Fruit fly (Drosophila melanogaster) whole organism, embryonic: ENCODE data around the gene trbl.
A peak's percentile ranks its signal among the peaks of the same experiment; 100 is the strongest.

ENCODE experiments used
- CG11504 ChIP-seq: fragments of 200-800 bp; sonication (Bioruptor generic); optimal IDR thresholded peaks from 3 replicates; lab custom pipeline; 2019; ENCODE audit warnings: missing biosample characterization, mild to moderate bottlenecking, missing genetic modification characterization, moderate library complexity
- CG12236 ChIP-seq: fragments of 200-800 bp; sonication (Bioruptor generic); optimal IDR thresholded peaks from 2 replicates; lab custom pipeline; 2016; ENCODE audit warnings: missing biosample characterization, missing genetic modification characterization
- CG12299 ChIP-seq: fragments of 200-800 bp; sonication (Bioruptor generic); optimal IDR thresholded peaks from 2 replicates; lab custom pipeline; 2018; ENCODE audit warnings: missing biosample characterization, mild to moderate bottlenecking, missing genetic modification characterization
- CG1233 ChIP-seq: fragments of 200-800 bp; sonication (Bioruptor generic); optimal IDR thresholded peaks from 4 replicates; lab custom pipeline; 2018; ENCODE audit warnings: missing biosample characterization, mild to moderate bottlenecking, missing genetic modification characterization
- CG13123 ChIP-seq: fragments of 200-800 bp; sonication (Bioruptor generic); optimal IDR thresholded peaks from 2 replicates; lab custom pipeline; 2016; ENCODE audit warnings: missing biosample characterization, missing genetic modification characterization
- CG13775 ChIP-seq: fragments of 200-800 bp; sonication (Bioruptor generic); optimal IDR thresholded peaks from 3 replicates; lab custom pipeline; 2017; ENCODE audit warnings: missing biosample characterization, mild to moderate bottlenecking, missing genetic modification characterization
- CG14014 ChIP-seq: fragments of 200-800 bp; sonication (Bioruptor generic); IDR thresholded peaks from 2 replicates; pipeline ENCODE4 v1.3.6; 2022; ENCODE audit warnings: missing biosample characterization, missing genetic modification characterization
- CG15601 ChIP-seq: fragments of 200-800 bp; sonication (Bioruptor generic); optimal IDR thresholded peaks from 3 replicates; lab custom pipeline; 2019; ENCODE audit warnings: missing biosample characterization, mild to moderate bottlenecking, missing genetic modification characterization, moderate library complexity
- CG1602 ChIP-seq: fragments of 200-800 bp; sonication (Bioruptor generic); optimal IDR thresholded peaks from 3 replicates; lab custom pipeline; 2016; ENCODE audit warnings: missing biosample characterization, missing genetic modification characterization
- CG16813 ChIP-seq: fragments of 200-800 bp; sonication (Bioruptor generic); IDR thresholded peaks from 3 replicates; pipeline ENCODE4 v1.3.6; 2022; ENCODE audit warnings: missing biosample characterization, missing genetic modification characterization; ENCODE audit not compliant: partially characterized antibody
- CG17328 ChIP-seq: fragments of 200-800 bp; sonication (Bioruptor generic); IDR thresholded peaks from 2 replicates; pipeline ENCODE4 v1.3.6; 2022; ENCODE audit warnings: missing biosample characterization, missing genetic modification characterization
- CG2129 ChIP-seq: fragments of 200-800 bp; sonication (Bioruptor generic); IDR thresholded peaks from 2 replicates; pipeline ENCODE4 v1.3.6; 2022; ENCODE audit warnings: missing biosample characterization, missing genetic modification characterization; ENCODE audit not compliant: partially characterized antibody
- CG2199 ChIP-seq: fragments of 200-800 bp; sonication (Bioruptor generic); IDR thresholded peaks from 3 replicates; pipeline ENCODE4 v1.3.6; 2022; ENCODE audit warnings: missing biosample characterization, missing genetic modification characterization
- CG31365 ChIP-seq: fragments of 200-800 bp; sonication (Bioruptor generic); optimal IDR thresholded peaks from 2 replicates; lab custom pipeline; 2018; ENCODE audit warnings: missing biosample characterization, mild to moderate bottlenecking, missing genetic modification characterization
- CG3281 ChIP-seq: fragments of 200-800 bp; sonication (Bioruptor generic); optimal IDR thresholded peaks from 3 replicates; lab custom pipeline; 2017; ENCODE audit warnings: missing biosample characterization, mild to moderate bottlenecking, missing genetic modification characterization
- CG6654 ChIP-seq: fragments of 200-800 bp; sonication (Bioruptor generic); optimal IDR thresholded peaks from 2 replicates; lab custom pipeline; 2017; ENCODE audit warnings: missing biosample characterization, mild to moderate bottlenecking, missing genetic modification characterization
- CG6683 ChIP-seq: fragments of 200-800 bp; sonication (Bioruptor generic); optimal IDR thresholded peaks from 2 replicates; lab custom pipeline; 2017; ENCODE audit warnings: missing biosample characterization, mild to moderate bottlenecking, missing genetic modification characterization, missing genetic modification reagents
- CG6791 ChIP-seq: fragments of 200-800 bp; sonication (Bioruptor generic); IDR thresholded peaks from 3 replicates; pipeline ENCODE4 v1.3.6; 2022; ENCODE audit warnings: missing biosample characterization, missing genetic modification characterization; ENCODE audit not compliant: partially characterized antibody
- CG8388 ChIP-seq: fragments of 200-800 bp; sonication (Bioruptor generic); optimal IDR thresholded peaks from 2 replicates; lab custom pipeline; 2019; ENCODE audit warnings: missing biosample characterization, mild to moderate bottlenecking, missing genetic modification characterization, moderate library complexity
- CoRest ChIP-seq: fragments of 200-800 bp; sonication (Bioruptor generic); optimal IDR thresholded peaks from 3 replicates; lab custom pipeline; 2018; ENCODE audit warnings: missing biosample characterization, mild to moderate bottlenecking, missing genetic modification characterization, moderate library complexity
- D19B ChIP-seq: fragments of 200-800 bp; sonication (Bioruptor generic); optimal IDR thresholded peaks from 2 replicates; lab custom pipeline; 2017; ENCODE audit warnings: missing biosample characterization, mild to moderate bottlenecking, missing genetic modification characterization
- Fer1 ChIP-seq: fragments of 200-800 bp; sonication (Bioruptor generic); optimal IDR thresholded peaks from 2 replicates; lab custom pipeline; 2017; ENCODE audit warnings: missing biosample characterization, mild to moderate bottlenecking, missing genetic modification characterization
- HHEX ChIP-seq: fragments of 200-800 bp; sonication (Bioruptor generic); optimal IDR thresholded peaks from 3 replicates; lab custom pipeline; 2017; ENCODE audit warnings: missing biosample characterization, mild to moderate bottlenecking, missing genetic modification characterization, missing genetic modification reagents
- Hand ChIP-seq: fragments of 200-800 bp; sonication (Bioruptor generic); optimal IDR thresholded peaks from 2 replicates; lab custom pipeline; 2017; ENCODE audit warnings: mild to moderate bottlenecking, missing biosample characterization, missing genetic modification reagents, missing genetic modification characterization
- HmgD ChIP-seq: fragments of 200-800 bp; sonication (Bioruptor generic); optimal IDR thresholded peaks from 3 replicates; lab custom pipeline; 2016; ENCODE audit warnings: missing biosample characterization, missing genetic modification characterization
- Hsf ChIP-seq: fragments of 200-800 bp; sonication (Bioruptor generic); optimal IDR thresholded peaks from 3 replicates; lab custom pipeline; 2016; ENCODE audit warnings: missing biosample characterization, missing genetic modification characterization
- NK7.1 ChIP-seq: fragments of 200-800 bp; sonication (Bioruptor generic); optimal IDR thresholded peaks from 3 replicates; lab custom pipeline; 2016; ENCODE audit warnings: missing biosample characterization, missing genetic modification characterization
- Pdp1 ChIP-seq, 2 experiments: fragments of 200-800 bp; sonication (Bioruptor generic); optimal IDR thresholded peaks; 3 replicates each; lab custom pipeline; 2016; ENCODE audit warnings: missing biosample characterization in 2 of 2, missing genetic modification characterization in 2 of 2, mild to moderate bottlenecking in 1 of 2, moderate library complexity in 1 of 2
- Six4 ChIP-seq: fragments of 200-800 bp; sonication (Bioruptor generic); optimal IDR thresholded peaks from 2 replicates; lab custom pipeline; 2016; ENCODE audit warnings: missing biosample characterization, missing genetic modification characterization
- TFAM ChIP-seq: fragments of 200-800 bp; sonication (Bioruptor generic); optimal IDR thresholded peaks from 2 replicates; lab custom pipeline; 2017; ENCODE audit warnings: missing biosample characterization, missing genetic modification characterization, inconsistent platforms
- amos ChIP-seq: fragments of 200-800 bp; sonication (Bioruptor generic); IDR thresholded peaks from 2 replicates; pipeline ENCODE4 v1.3.6; 2022; ENCODE audit warnings: missing biosample characterization, missing genetic modification characterization; ENCODE audit not compliant: partially characterized antibody
- aop ChIP-seq: fragments of 200-800 bp; sonication (Bioruptor generic); IDR thresholded peaks from 2 replicates; pipeline ENCODE4 v1.3.6; 2022; ENCODE audit warnings: missing biosample characterization, missing genetic modification characterization
- chm ChIP-seq: fragments of 200-800 bp; sonication (Bioruptor generic); IDR thresholded peaks from 2 replicates; pipeline ENCODE4 v1.3.6; 2022; ENCODE audit warnings: missing biosample characterization, missing genetic modification characterization
- da ChIP-seq: fragments of 200-800 bp; sonication (Bioruptor generic); optimal IDR thresholded peaks from 2 replicates; lab custom pipeline; 2016; ENCODE audit warnings: missing biosample characterization, missing genetic modification characterization
- danr ChIP-seq: fragments of 200-800 bp; sonication (Bioruptor generic); IDR thresholded peaks from 2 replicates; pipeline ENCODE4 v1.3.6; 2022; ENCODE audit warnings: missing biosample characterization, missing genetic modification characterization
- dimm ChIP-seq: fragments of 200-800 bp; sonication (Bioruptor generic); IDR thresholded peaks from 2 replicates; pipeline ENCODE4 v1.3.6; 2022; ENCODE audit warnings: missing biosample characterization, missing genetic modification characterization
- grn ChIP-seq: fragments of 200-800 bp; sonication (Bioruptor generic); optimal IDR thresholded peaks from 3 replicates; lab custom pipeline; 2017; ENCODE audit warnings: missing biosample characterization, missing genetic modification characterization
- hkb ChIP-seq, 2 experiments: fragments of 200-800 bp in 1 of 2; fragments of >200 bp in 1 of 2; sonication (Bioruptor generic) in 1 of 2; IDR thresholded peaks in 1 of 2; optimal IDR thresholded peaks in 1 of 2; 2 replicates each; pipeline versions ENCODE4 v1.3.6 to Lab custom; 2017 to 2022; ENCODE audit warnings: missing biosample characterization in 1 of 2, missing genetic modification characterization in 1 of 2
- jing ChIP-seq: fragments of 200-800 bp; sonication (Bioruptor generic); optimal IDR thresholded peaks from 2 replicates; lab custom pipeline; 2018; ENCODE audit warnings: missing biosample characterization, mild to moderate bottlenecking, missing genetic modification characterization
- kay ChIP-seq: fragments of 200-800 bp; sonication (Bioruptor generic); optimal IDR thresholded peaks from 2 replicates; lab custom pipeline; 2016; ENCODE audit warnings: missing biosample characterization, missing genetic modification characterization
- luna ChIP-seq: fragments of 200-800 bp; sonication (Bioruptor generic); optimal IDR thresholded peaks from 2 replicates; lab custom pipeline; 2016; ENCODE audit warnings: missing biosample characterization, missing genetic modification characterization
- mirr ChIP-seq: fragments of 200-800 bp; sonication (Bioruptor generic); optimal IDR thresholded peaks from 3 replicates; lab custom pipeline; 2018; ENCODE audit warnings: missing biosample characterization, mild to moderate bottlenecking, missing genetic modification characterization
- org-1 ChIP-seq: fragments of 200-800 bp; sonication (Bioruptor generic); optimal IDR thresholded peaks from 2 replicates; lab custom pipeline; 2017; ENCODE audit warnings: missing biosample characterization, missing genetic modification characterization
- pan ChIP-seq, 4 experiments: fragments of >200 bp in 3 of 4; fragments of 200-800 bp in 1 of 4; sonication (Bioruptor generic) in 1 of 4; optimal IDR thresholded peaks in 3 of 4; IDR thresholded peaks in 1 of 4; 2 replicates each; pipeline versions ENCODE4 v1.3.6 to Lab custom; 2017 to 2022; ENCODE audit warnings: missing biosample characterization in 2 of 4, missing genetic modification characterization in 2 of 4, mixed read lengths in 1 of 4
- pros ChIP-seq: fragments of 200-800 bp; sonication (Bioruptor generic); optimal IDR thresholded peaks from 3 replicates; lab custom pipeline; 2019; ENCODE audit warnings: missing biosample characterization, mild to moderate bottlenecking, missing genetic modification characterization, moderate library complexity
- salm ChIP-seq: fragments of 200-800 bp; sonication (Bioruptor generic); optimal IDR thresholded peaks from 2 replicates; lab custom pipeline; 2018; ENCODE audit warnings: missing biosample characterization, mild to moderate bottlenecking, missing genetic modification characterization
- seq ChIP-seq: fragments of 200-800 bp; sonication (Bioruptor generic); IDR thresholded peaks from 2 replicates; pipeline ENCODE4 v1.3.6; 2022; ENCODE audit warnings: missing biosample characterization, missing genetic modification characterization
- slbo ChIP-seq: fragments of 200-800 bp; sonication (Bioruptor generic); IDR thresholded peaks from 2 replicates; pipeline ENCODE4 v1.3.6; 2022; ENCODE audit warnings: missing biosample characterization, missing genetic modification characterization
- slp2 ChIP-seq: fragments of 200-800 bp; sonication (Bioruptor generic); optimal IDR thresholded peaks from 2 replicates; lab custom pipeline; 2016; ENCODE audit warnings: missing biosample characterization, missing genetic modification characterization
- so ChIP-seq: fragments of 200-800 bp; sonication (Bioruptor generic); IDR thresholded peaks from 3 replicates; pipeline ENCODE4 v1.3.6; 2022; ENCODE audit warnings: missing biosample characterization, missing genetic modification characterization

trbl gene

dm6 chr3L:20447957-20448356 is 46.5 kb upstream of the trbl start (continued):
- TF ChIP-seq CG8388 (GFP tag; lab: Kevin White, UChicago), result no peak
- TF ChIP-seq CG12299, result peak; percentile 49
- peak; percentile 20 for TF ChIP-seq CoRest
- TF ChIP-seq aop (GFP tag; lab: Robert Waterston, UW), result no peak
- TF ChIP-seq CG2199 (GFP tag; lab: Robert Waterston, UW), result no peak
- TF ChIP-seq CG11504 (tag; lab: Kevin White, UChicago), result peak; percentile 17
- TF ChIP-seq grn (GFP tag; lab: Kevin White, UChicago), result no peak
- TF ChIP-seq danr, result no peak
- TF ChIP-seq CG13775 (GFP tag; lab: Kevin White, UChicago), result no peak
- no peak for TF ChIP-seq jing (GFP tag; lab: Kevin White, UChicago)
- peak; percentile 20 for TF ChIP-seq Hand (GFP tag; lab: Kevin White, UChicago)
- TF ChIP-seq CG16813 (GFP tag; lab: Robert Waterston, UW), result no peak
- no peak for TF ChIP-seq slp2 (GFP tag; lab: Kevin White, UChicago)
- no peak for TF ChIP-seq CG14014 (GFP tag; lab: Robert Waterston, UW)
- no peak for TF ChIP-seq CG17328 (GFP tag; lab: Robert Waterston, UW)
- no peak for TF ChIP-seq dimm (GFP tag; lab: Robert Waterston, UW)
- no peak for TF ChIP-seq CG2129
- no peak for TF ChIP-seq Pdp1 (GFP tag; optimal IDR thresholded peaks at IDR 0.05; lab: Kevin White, UChicago)
- TF ChIP-seq HmgD (GFP tag; lab: Kevin White, UChicago), result no peak
- TF ChIP-seq hkb (optimal IDR thresholded peaks at IDR 0.05; lab: Kevin White, UChicago), result no peak
- 0 out of 2 replicates have a peak, but pooled peaks have one; percentile 49 for TF ChIP-seq hkb (GFP tag; IDR thresholded peaks at IDR 0.05; lab: Robert Waterston, UW)
- peak; percentile 66 for TF ChIP-seq CG1233 (GFP tag; lab: Kevin White, UChicago)
- no peak for TF ChIP-seq Hsf (GFP tag; lab: Kevin White, UChicago)
- no peak for TF ChIP-seq NK7.1
- no peak for TF ChIP-seq pros (GFP tag; lab: Kevin White, UChicago)
- no peak for TF ChIP-seq CG6654 (GFP tag; lab: Kevin White, UChicago)
- peak; percentile 80 for TF ChIP-seq CG3281 (GFP tag; lab: Kevin White, UChicago)
- TF ChIP-seq Six4 (GFP tag; lab: Kevin White, UChicago), result no peak
- TF ChIP-seq seq (GFP tag; lab: Robert Waterston, UW), result 0 out of 2 replicates have a peak, but pooled peaks have one; percentile 23
- peak; percentile 31 for TF ChIP-seq salm (tag; lab: Kevin White, UChicago)
- TF ChIP-seq CG12236, result no peak
- peak; percentile 9 for TF ChIP-seq D19B
- TF ChIP-seq amos (GFP tag; lab: Robert Waterston, UW), result no peak
- TF ChIP-seq CG6683 (GFP tag; lab: Kevin White, UChicago), result peak; percentile 20
- TF ChIP-seq slbo (GFP tag; lab: Robert Waterston, UW), result no peak
- peak; percentile 20 for TF ChIP-seq mirr
- TF ChIP-seq CG1602 (GFP tag; lab: Kevin White, UChicago), result no peak
- no peak for TF ChIP-seq da (GFP tag; lab: Kevin White, UChicago)
- TF ChIP-seq org-1 (GFP tag; lab: Kevin White, UChicago), result no peak
- TF ChIP-seq Fer1 (GFP tag; lab: Kevin White, UChicago), result peak; percentile 75
- no peak for TF ChIP-seq luna
- TF ChIP-seq CG15601 (tag; lab: Kevin White, UChicago), result peak; percentile 37
- TF ChIP-seq TFAM, result no peak
- peak; percentile 36 for TF ChIP-seq CG31365 (tag; lab: Kevin White, UChicago)
- no peak for TF ChIP-seq chm (GFP tag; lab: Robert Waterston, UW)
- TF ChIP-seq CG13123 (GFP tag; lab: Kevin White, UChicago), result no peak
- TF ChIP-seq so (GFP tag; lab: Robert Waterston, UW), result peak; percentile 12; the same call in 1 of the 3 replicates
- peak; percentile 52 for TF ChIP-seq HHEX (GFP tag; lab: Kevin White, UChicago)
- no peak for TF ChIP-seq CG6791 (GFP tag; lab: Robert Waterston, UW)
- no peak for TF ChIP-seq pan (optimal IDR thresholded peaks at IDR 0.05; lab: Kevin White, UChicago)
- TF ChIP-seq pan (GFP tag; optimal IDR thresholded peaks at IDR 0.05 in 1 of 2, IDR thresholded peaks at IDR 0.05 in 1 of 2), result no peak
- no peak for TF ChIP-seq kay (GFP tag; lab: Kevin White, UChicago)
